Fruit fly (Drosophila melanogaster): ENCODE results near the gene miple2.

miple2 gene

dm6 chr3L:271501-272249, 675 bp downstream of the miple2 start (continued):
- no peak for TF ChIP-seq CG31627 (GFP tag; optimal IDR thresholded peaks at IDR 0.05)
- TF ChIP-seq Lpt (GFP tag; optimal IDR thresholded peaks at IDR 0.05), result peak; percentile 38
- TF ChIP-seq OdsH (GFP tag; optimal IDR thresholded peaks at IDR 0.05), result no peak

dm6 chr3L:273291-273690, 2.3 kb downstream of the miple2 start, which contains the start of gene CG32845:
Gene CG32845 (minus strand): TSS chr3L:273391.
- no peak for TF ChIP-seq CG10631 (GFP tag; optimal IDR thresholded peaks at IDR 0.05)
- no peak for TF ChIP-seq Gug (GFP tag; IDR thresholded peaks at IDR 0.05)
- TF ChIP-seq Blimp-1 (GFP tag; optimal IDR thresholded peaks at IDR 0.05), result no peak
- no peak for TF ChIP-seq Ets96B (tag; optimal IDR thresholded peaks at IDR 0.05)
- TF ChIP-seq Ets21C (GFP tag; optimal IDR thresholded peaks at IDR 0.05), result no peak
- no peak for TF ChIP-seq CG11294 (GFP tag; IDR thresholded peaks at IDR 0.05)
- no peak for TF ChIP-seq achi (GFP tag; optimal IDR thresholded peaks at IDR 0.05)
- no peak for TF ChIP-seq CG6276 (GFP tag; optimal IDR thresholded peaks at IDR 0.05)
- no peak for TF ChIP-seq cyc (GFP tag; optimal IDR thresholded peaks at IDR 0.05)
- TF ChIP-seq CG3032 (tag; optimal IDR thresholded peaks at IDR 0.05), result no peak
- no peak for TF ChIP-seq CG7368 (GFP tag; optimal IDR thresholded peaks at IDR 0.05)
- TF ChIP-seq CG6808 (GFP tag; optimal IDR thresholded peaks at IDR 0.05), result no peak
- no peak for TF ChIP-seq CG1621 (tag; optimal IDR thresholded peaks at IDR 0.05)
- TF ChIP-seq Eip78C (GFP tag), result no peak
- no peak for TF ChIP-seq CG34406 (GFP tag; optimal IDR thresholded peaks at IDR 0.05)
- no peak for TF ChIP-seq topi (GFP tag; optimal IDR thresholded peaks at IDR 0.05)
- TF ChIP-seq Sox14 (GFP tag; optimal IDR thresholded peaks at IDR 0.05), result no peak

dm6 chr3L:274855-275254, 3.9 kb downstream of the miple2 start, which contains the start of gene ttm2:
Gene ttm2 (plus strand): TSS chr3L:275155.
- TF ChIP-seq Eip78C (GFP tag) (no peak), spab (GFP tag; optimal IDR thresholded peaks at IDR 0.05) (no peak), Met (GFP tag; optimal IDR thresholded peaks at IDR 0.05) (no peak), CG11902 (GFP tag; optimal IDR thresholded peaks at IDR 0.05) (no peak), CG16779 (tag; optimal IDR thresholded peaks at IDR 0.05) (no peak), Sox102F (GFP tag; optimal IDR thresholded peaks at IDR 0.05) (no peak), Blimp-1 (GFP tag; optimal IDR thresholded peaks at IDR 0.05) (no peak), fd85E (GFP tag; optimal IDR thresholded peaks at IDR 0.05) (no peak), vri (GFP tag; optimal IDR thresholded peaks at IDR 0.05) (no peak), Lpt (GFP tag; optimal IDR thresholded peaks at IDR 0.05) (no peak), CG15336 (GFP tag; IDR thresholded peaks at IDR 0.05) (no peak), CG3919 (GFP tag; optimal IDR thresholded peaks at IDR 0.05) (no peak), Gug (GFP tag; IDR thresholded peaks at IDR 0.05) (no peak), eg (GFP tag; IDR thresholded peaks at IDR 0.05) (no peak), salr (GFP tag; optimal IDR thresholded peaks at IDR 0.05) (no peak)

- TF ChIP-seq CG8632 (GFP tag; optimal IDR thresholded peaks at IDR 0.05) (no peak), CG10669 (GFP tag; optimal IDR thresholded peaks at IDR 0.05) (no peak), eg (GFP tag; IDR thresholded peaks at IDR 0.05) (no peak), CG6792 (GFP tag; optimal IDR thresholded peaks at IDR 0.05) (no peak), Eip75B (GFP tag; optimal IDR thresholded peaks at IDR 0.05) (no peak), OdsH (GFP tag; optimal IDR thresholded peaks at IDR 0.05) (no peak), dsx (GFP tag; optimal IDR thresholded peaks at IDR 0.05; ENCODE audit: poor library complexity, severe bottlenecking) (no peak), CG8319 (GFP tag; optimal IDR thresholded peaks at IDR 0.05) (no peak), fd85E (GFP tag; optimal IDR thresholded peaks at IDR 0.05) (no peak), spab (GFP tag; optimal IDR thresholded peaks at IDR 0.05) (no peak)
These were observed 5.9 kb downstream of the miple2 start, which contains the start of gene RhoGEF3 for dm6 chr3L:276736-277487. Gene RhoGEF3 (plus strand): TSS chr3L:277437.
